Fruit fly (Drosophila melanogaster): ENCODE data around the gene CG34313.

dm6 chr2L:16862526-16862925 lies 16.8 kb upstream of the CG34313 start:
- no peak for TF ChIP-seq Dfd (GFP tag; optimal IDR thresholded peaks at IDR 0.05)
- no peak for TF ChIP-seq Jra (GFP tag; optimal IDR thresholded peaks at IDR 0.05)

All from whole organism, wandering third instar larva.